Worm (Caenorhabditis elegans): ENCODE data around the gene C48B4.8.

Gene C48B4.8

DNA sequence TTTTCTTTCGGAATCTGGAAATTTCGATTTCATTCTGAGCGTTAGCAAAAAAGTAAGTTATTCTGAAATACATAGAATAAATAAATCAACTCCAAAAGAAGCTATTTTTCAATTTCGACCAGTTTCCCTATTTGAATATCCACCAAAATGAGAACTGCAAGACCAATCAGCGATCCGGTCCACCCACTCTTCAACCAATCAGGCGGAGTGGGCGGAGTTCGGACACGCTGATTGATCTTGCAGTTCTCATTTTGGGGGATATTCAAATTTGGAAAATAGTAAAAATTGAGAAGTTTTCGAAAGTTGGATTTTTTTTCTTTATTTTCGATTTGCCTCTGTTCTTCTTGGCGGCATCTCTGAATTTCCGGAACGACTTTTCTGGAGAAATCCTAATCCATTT lies 9.8 kb upstream of the C48B4.8 start (continued):
- TF ChIP-seq nhr-11 (tag; optimal IDR thresholded peaks at IDR 0.05): no peak
- no peak for TF ChIP-seq C04F5.9 (tag; optimal IDR thresholded peaks at IDR 0.05)
- peak; percentile 9 for TF ChIP-seq lin-15B (tag; optimal IDR thresholded peaks at IDR 0.05)
- TF ChIP-seq irx-1 (tag; optimal IDR thresholded peaks at IDR 0.05): no peak
- TF ChIP-seq lin-35 (GFP tag; optimal IDR thresholded peaks at IDR 0.05): peak; percentile 59 to 81
- peak; percentile 78 for TF ChIP-seq xbp-1 (tag; optimal IDR thresholded peaks at IDR 0.05)
- no peak for TF ChIP-seq unc-62 (GFP tag; optimal IDR thresholded peaks at IDR 0.05)
- TF ChIP-seq sox-4 (tag; optimal IDR thresholded peaks at IDR 0.05): no peak
- no peak for TF ChIP-seq lin-39 (tag; optimal IDR thresholded peaks at IDR 0.05)
- no peak for TF ChIP-seq jun-1 (tag; optimal IDR thresholded peaks at IDR 0.05)
- TF ChIP-seq pag-3 (tag; optimal IDR thresholded peaks at IDR 0.05; ENCODE audit: borderline replicate concordance, insufficient read depth): no peak
- no peak for TF ChIP-seq nhr-76 (tag; optimal IDR thresholded peaks at IDR 0.05)
- no peak for TF ChIP-seq C16A3.4 (tag; optimal IDR thresholded peaks at IDR 0.05)
- no peak for TF ChIP-seq egl-27 (tag; optimal IDR thresholded peaks at IDR 0.05)
- TF ChIP-seq lin-14 (GFP tag; optimal IDR thresholded peaks at IDR 0.05): no peak
- no peak for TF ChIP-seq nhr-28 (tag; optimal IDR thresholded peaks at IDR 0.05)
- TF ChIP-seq tbx-2 (tag; optimal IDR thresholded peaks at IDR 0.05): peak; percentile 3
- TF ChIP-seq skn-1 (tag; optimal IDR thresholded peaks at IDR 0.05): no peak
- TF ChIP-seq ztf-11 (tag; optimal IDR thresholded peaks at IDR 0.05): no peak
- no peak for TF ChIP-seq fos-1 (tag; optimal IDR thresholded peaks at IDR 0.05)
- TF ChIP-seq lsy-2 (tag; optimal IDR thresholded peaks at IDR 0.05): peak in 1 of 2 experiments; percentile 59
- no peak for TF ChIP-seq Y116A8C.19 (tag; optimal IDR thresholded peaks at IDR 0.05; ENCODE audit: borderline replicate concordance)

DNA sequence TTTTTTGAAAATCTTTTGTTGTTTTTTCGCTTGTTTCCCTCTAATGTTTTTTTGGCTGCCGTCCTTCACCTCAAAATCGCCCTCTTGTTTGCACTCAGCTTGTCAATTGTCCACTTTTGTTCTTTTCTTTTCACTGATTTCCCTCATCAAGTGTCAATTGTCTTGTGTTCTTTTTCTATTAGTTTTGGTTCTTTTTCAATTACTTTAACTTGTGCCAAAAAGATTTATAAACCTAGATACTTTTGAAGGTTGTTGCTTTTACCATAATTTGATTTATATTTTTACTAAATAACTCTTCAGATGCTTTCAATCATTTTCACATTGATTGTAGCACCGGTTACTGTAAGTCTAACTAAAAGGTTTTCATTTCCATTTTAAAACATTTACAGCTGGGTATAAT lies 7.4 kb upstream of the C48B4.8 start, which contains the start of gene C48B4.13:
TSS of gene C48B4.13 (plus strand) at position 301 of the 400 bp plus-strand sequence.
- TF ChIP-seq nhr-20 (tag; optimal IDR thresholded peaks at IDR 0.05) (no peak), ceh-82 (tag; optimal IDR thresholded peaks at IDR 0.05) (no peak), nhr-76 (tag; optimal IDR thresholded peaks at IDR 0.05) (no peak), nhr-47 (tag; optimal IDR thresholded peaks at IDR 0.05) (no peak), fkh-8 (tag; optimal IDR thresholded peaks at IDR 0.05) (no peak), dsc-1 (tag; optimal IDR thresholded peaks at IDR 0.05) (no peak), pqm-1 (tag; optimal IDR thresholded peaks at IDR 0.05) (no peak), sox-4 (tag; optimal IDR thresholded peaks at IDR 0.05) (no peak), lin-14 (GFP tag; optimal IDR thresholded peaks at IDR 0.05) (no peak), egl-27 (tag; optimal IDR thresholded peaks at IDR 0.05) (no peak)

DNA sequence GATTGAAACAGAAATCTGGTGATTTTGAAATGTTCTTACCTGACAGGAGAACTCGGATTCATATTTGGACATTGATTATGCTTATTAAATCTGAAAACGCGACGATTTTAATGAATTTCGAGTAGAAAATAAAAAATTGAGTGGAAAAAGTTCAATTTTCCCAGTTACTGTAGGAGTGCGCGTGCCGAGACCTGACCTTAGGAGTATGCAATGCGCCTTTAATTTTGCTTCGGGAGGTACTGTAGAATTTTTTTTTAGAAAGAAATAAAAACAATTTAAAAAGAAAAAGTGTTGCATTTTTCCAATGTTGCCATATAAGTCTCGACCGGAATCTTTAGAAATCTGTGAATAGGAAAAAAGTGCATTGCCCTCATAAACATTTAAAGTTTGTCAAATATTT lies 4.9 kb upstream of the C48B4.8 start, which contains the start of gene C48B4.11:
TSS of gene C48B4.11 (minus strand) at position 143 of the 400 bp plus-strand sequence.
- no peak for TF ChIP-seq F16B12.6 (tag; optimal IDR thresholded peaks at IDR 0.05)

DNA sequence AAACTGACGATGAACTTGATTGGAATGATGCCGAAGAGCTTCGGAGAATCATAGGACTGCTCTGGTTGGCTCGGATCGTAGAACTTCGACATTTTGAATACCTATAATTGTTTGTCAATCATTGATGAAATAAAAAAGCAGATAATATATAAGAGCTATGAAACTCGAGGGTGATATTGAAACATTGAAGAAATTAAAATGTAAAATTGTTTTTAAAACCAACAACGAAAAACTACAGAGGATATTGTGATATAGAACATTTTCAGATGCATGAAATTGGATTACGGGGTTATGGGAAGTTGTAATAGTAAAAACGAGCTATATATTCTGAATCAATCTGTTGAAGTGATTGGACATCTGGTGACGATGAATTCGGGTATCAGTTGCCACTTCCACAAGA lies 3.4 kb upstream of the C48B4.8 start, which contains the start of gene C48B4.10:
TSS of gene C48B4.10 (minus strand) at position 101 of the 400 bp plus-strand sequence.
- TF ChIP-seq nhr-90 (tag; optimal IDR thresholded peaks at IDR 0.05; ENCODE audit: poor library complexity) (no peak), F16B12.6 (tag; optimal IDR thresholded peaks at IDR 0.05) (no peak)

DNA sequence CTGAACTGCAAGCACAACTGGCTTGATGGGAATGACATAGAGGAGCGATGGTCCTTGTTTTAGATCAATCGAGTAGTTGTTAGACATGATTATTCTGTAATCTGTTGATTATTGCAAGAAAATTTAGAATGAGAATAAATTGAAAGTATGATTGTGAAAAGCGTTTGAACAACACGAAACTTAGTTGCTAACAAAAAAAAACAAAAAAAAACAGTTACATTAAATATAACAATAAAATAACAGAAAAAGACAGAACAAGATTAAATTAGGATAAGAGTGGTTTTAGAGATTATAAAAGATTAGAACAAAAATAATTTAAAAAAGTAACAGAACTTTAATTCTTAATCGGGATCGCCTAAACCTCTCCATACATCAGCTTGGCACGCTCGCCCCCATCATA lies 2.2 kb upstream of the C48B4.8 start, which contains the start of gene C48B4.9:
TSS of gene C48B4.9 (minus strand) at position 101 of the 400 bp plus-strand sequence.
- no peak for TF ChIP-seq nhr-47 (tag; optimal IDR thresholded peaks at IDR 0.05)
- no peak for TF ChIP-seq mep-1 (tag; optimal IDR thresholded peaks at IDR 0.05)
- TF ChIP-seq lin-39 (tag; optimal IDR thresholded peaks at IDR 0.05): no peak
- no peak for TF ChIP-seq pax-3 (tag; optimal IDR thresholded peaks at IDR 0.05)
- TF ChIP-seq sup-37 (GFP tag; optimal IDR thresholded peaks at IDR 0.05): no peak
- no peak for TF ChIP-seq lin-14 (GFP tag; optimal IDR thresholded peaks at IDR 0.05)
- TF ChIP-seq sptf-1 (tag; optimal IDR thresholded peaks at IDR 0.05): no peak
- no peak for TF ChIP-seq vab-15 (tag; optimal IDR thresholded peaks at IDR 0.05)
- TF ChIP-seq pqm-1 (tag; optimal IDR thresholded peaks at IDR 0.05): no peak
- no peak for TF ChIP-seq tlp-1 (tag; optimal IDR thresholded peaks at IDR 0.05)
- no peak for TF ChIP-seq F16B12.6 (tag; optimal IDR thresholded peaks at IDR 0.05)
- no peak for TF ChIP-seq fkh-4 (tag; optimal IDR thresholded peaks at IDR 0.05; ENCODE audit: borderline replicate concordance)
- TF ChIP-seq aly-2 (tag; optimal IDR thresholded peaks at IDR 0.05): no peak
- no peak for TF ChIP-seq nhr-19 (GFP tag; conservative IDR thresholded peaks at IDR 0.05)
- TF ChIP-seq elt-3 (tag; optimal IDR thresholded peaks at IDR 0.05): no peak
